Fruit fly (Drosophila melanogaster): Measurements from ENCODE around the gene RSG7.

The RSG7 gene

DNA sequence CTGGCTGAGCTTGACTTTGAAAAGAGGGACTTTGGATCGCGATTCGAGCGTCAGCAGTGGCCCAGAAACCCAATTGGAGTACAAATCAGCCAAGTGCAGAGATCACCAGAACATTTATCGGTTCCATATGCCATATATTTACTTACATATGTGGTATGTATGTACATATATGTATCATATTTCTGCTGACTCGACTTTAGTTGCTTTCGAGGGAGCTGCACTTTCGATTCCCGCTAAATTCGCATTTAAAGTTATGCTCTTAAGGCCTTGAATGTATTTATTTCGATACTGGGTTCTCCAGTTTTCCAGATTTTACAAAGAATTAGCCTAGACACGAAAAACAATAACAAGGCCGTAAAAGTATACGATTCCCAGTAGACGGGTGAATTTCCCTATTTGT is 12.4 kb downstream of the RSG7 start:
- no peak for TF ChIP-seq Myc (optimal IDR thresholded peaks at IDR 0.05)
- TF ChIP-seq Sin3A (optimal IDR thresholded peaks at IDR 0.05), result no peak
- TF ChIP-seq insv (optimal IDR thresholded peaks at IDR 0.05), result no peak
- no peak for TF ChIP-seq psq (optimal IDR thresholded peaks at IDR 0.05)
- no peak for TF ChIP-seq ttk (optimal IDR thresholded peaks at IDR 0.05)
- no peak for TF ChIP-seq h (optimal IDR thresholded peaks at IDR 0.05)

DNA sequence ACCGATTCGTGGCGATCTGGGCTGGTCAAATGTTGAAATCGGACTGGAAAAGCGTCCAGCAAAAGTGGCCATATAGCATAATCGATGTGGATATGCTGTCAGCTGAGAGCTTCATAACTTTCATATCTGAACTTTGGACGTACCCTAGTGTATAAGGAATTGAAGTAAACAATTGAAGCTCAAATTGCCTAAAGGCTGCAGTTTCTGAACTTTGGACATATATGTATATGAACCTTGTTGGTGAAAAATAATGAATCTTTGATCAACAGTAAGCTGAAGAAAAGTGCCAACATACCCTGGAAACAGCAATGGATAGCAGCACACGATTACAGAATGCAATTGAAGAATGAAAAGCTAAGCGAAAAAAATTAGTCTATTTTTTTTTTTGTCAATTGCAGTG is 14.2 kb downstream of the RSG7 start:
- TF ChIP-seq insv (optimal IDR thresholded peaks at IDR 0.05) (no peak), psq (optimal IDR thresholded peaks at IDR 0.05) (no peak), ttk (optimal IDR thresholded peaks at IDR 0.05) (no peak), h (optimal IDR thresholded peaks at IDR 0.05) (no peak), Sin3A (optimal IDR thresholded peaks at IDR 0.05) (no peak)

DNA sequence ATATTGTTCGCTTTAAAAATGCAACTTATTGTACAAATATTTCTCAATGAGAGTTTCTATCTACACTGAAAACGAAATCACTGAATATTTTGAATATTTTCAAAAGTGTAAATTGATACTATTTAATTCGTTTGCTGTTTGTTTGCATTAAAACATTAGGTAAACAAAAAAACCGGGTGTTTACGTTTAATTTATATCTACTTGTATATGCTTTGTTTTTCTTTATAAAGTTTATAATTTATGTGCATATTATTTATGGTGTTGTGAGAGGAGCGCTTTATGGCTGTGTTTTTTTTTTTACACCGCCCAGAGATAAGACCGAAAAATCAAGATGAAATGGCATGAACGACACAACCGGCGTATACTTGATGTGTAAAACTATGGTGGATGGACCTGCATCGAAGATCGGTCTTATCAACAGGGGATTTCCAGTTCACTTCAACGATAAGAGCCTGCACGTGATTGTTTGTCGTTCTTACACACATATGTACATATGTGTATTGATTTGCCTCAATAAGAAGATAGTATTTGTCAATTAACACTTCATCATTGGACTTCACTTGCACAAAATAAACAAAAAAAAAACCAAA is 14.7 kb downstream of the RSG7 start:
- no peak for TF ChIP-seq insv (optimal IDR thresholded peaks at IDR 0.05)
- no peak for TF ChIP-seq Myc (optimal IDR thresholded peaks at IDR 0.05)

dm6 chrX:16822080-16822479 is 22.2 kb downstream of the RSG7 start:
- no peak for TF ChIP-seq insv (optimal IDR thresholded peaks at IDR 0.05)
- no peak for TF ChIP-seq Myc (optimal IDR thresholded peaks at IDR 0.05)
- TF ChIP-seq psq (optimal IDR thresholded peaks at IDR 0.05), result no peak

DNA sequence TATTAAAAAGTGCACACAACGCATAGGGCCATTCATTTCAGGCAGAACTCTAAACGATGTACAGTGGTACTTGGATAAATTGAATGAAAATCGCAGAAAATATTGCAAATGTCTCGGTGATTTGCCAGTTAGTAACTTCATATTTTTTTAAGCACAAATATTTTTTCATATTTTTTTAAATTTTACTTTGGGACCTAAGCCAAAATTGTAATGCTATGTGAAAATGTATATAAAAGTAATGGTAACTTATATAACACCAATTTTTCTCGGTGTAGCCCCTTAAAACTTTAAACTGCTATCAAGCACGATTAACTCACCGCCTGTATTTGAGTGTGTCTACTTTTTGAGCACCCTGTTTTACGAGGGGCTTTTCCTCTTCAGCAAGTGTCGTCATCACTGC is 23.0 kb downstream of the RSG7 start:
- TF ChIP-seq Myc (optimal IDR thresholded peaks at IDR 0.05) (no peak), psq (optimal IDR thresholded peaks at IDR 0.05) (no peak), insv (optimal IDR thresholded peaks at IDR 0.05) (no peak), h (optimal IDR thresholded peaks at IDR 0.05) (no peak), ttk (optimal IDR thresholded peaks at IDR 0.05) (no peak), Sin3A (optimal IDR thresholded peaks at IDR 0.05) (no peak)

DNA sequence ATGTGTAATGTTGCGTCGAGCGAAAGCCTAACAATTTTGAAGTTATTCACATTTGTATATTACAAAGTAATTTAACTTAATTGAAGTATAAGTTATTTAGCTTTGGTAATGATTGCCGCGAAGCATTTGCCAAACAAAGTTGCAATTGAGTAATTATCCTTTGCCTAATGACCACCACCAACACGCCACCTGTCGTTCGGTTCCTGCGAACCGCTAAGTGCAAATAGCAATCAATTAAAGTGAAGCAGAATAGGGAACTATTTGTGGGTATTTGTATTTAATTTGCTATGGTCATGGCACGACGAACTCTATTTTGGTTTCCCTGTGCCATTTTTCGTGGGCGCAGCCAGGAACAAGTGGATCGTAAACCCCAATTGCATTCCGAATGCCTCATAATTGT is 23.6 kb downstream of the RSG7 start:
- TF ChIP-seq psq (optimal IDR thresholded peaks at IDR 0.05) (no peak), ttk (optimal IDR thresholded peaks at IDR 0.05) (no peak), insv (optimal IDR thresholded peaks at IDR 0.05) (no peak), Myc (optimal IDR thresholded peaks at IDR 0.05) (no peak), h (optimal IDR thresholded peaks at IDR 0.05) (no peak), Sin3A (optimal IDR thresholded peaks at IDR 0.05) (no peak)

DNA sequence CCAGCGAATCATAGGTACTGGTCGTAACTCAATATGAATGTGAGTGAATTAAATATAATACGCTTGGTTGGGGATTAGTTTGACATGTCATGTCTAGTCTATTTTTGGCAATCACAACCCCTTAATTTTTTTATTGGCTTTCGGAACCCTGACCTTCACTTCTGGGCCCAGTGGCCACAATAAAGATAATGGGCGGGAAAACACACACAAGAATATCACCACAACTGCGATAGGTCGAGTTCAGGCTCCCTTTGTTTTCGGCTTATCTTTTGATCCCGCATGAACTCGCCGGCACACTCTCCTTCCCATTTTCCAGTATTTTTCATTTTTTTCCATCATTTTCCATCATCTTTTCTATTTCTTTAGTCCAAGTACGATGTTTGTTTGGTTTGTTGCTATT is 26.0 kb downstream of the RSG7 start:
- no peak for TF ChIP-seq ttk (optimal IDR thresholded peaks at IDR 0.05)
- no peak for TF ChIP-seq Myc (optimal IDR thresholded peaks at IDR 0.05)
- TF ChIP-seq Sin3A (optimal IDR thresholded peaks at IDR 0.05), result no peak
- no peak for TF ChIP-seq h (optimal IDR thresholded peaks at IDR 0.05)
- TF ChIP-seq psq (optimal IDR thresholded peaks at IDR 0.05), result no peak
- TF ChIP-seq insv (optimal IDR thresholded peaks at IDR 0.05), result no peak

dm6 chrX:16816500-16816899 is 27.7 kb downstream of the RSG7 start:
- TF ChIP-seq insv (optimal IDR thresholded peaks at IDR 0.05) (no peak), psq (optimal IDR thresholded peaks at IDR 0.05) (no peak), ttk (optimal IDR thresholded peaks at IDR 0.05) (no peak), Sin3A (optimal IDR thresholded peaks at IDR 0.05) (no peak), Myc (optimal IDR thresholded peaks at IDR 0.05) (no peak), h (optimal IDR thresholded peaks at IDR 0.05) (no peak)

DNA sequence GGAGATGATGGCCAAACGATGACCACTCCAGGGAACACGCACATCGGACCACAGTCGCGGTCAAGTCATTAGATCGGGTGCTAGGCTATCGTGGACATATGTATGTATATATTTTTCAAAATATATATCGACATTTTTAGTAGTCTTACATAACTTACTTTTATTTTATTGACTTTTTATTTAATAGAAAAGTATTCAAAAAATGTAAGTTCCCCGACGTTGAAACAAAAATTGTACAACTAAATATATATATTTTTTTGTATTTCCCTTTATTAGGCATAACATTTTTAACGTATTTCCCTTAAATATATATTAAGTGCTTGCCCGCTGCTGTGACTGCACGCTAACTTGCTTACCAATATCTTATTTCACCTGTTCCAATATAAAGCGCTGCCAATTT is 29.1 kb downstream of the RSG7 start:
- TF ChIP-seq Sin3A (optimal IDR thresholded peaks at IDR 0.05), result no peak
- no peak for TF ChIP-seq ttk (optimal IDR thresholded peaks at IDR 0.05)
- TF ChIP-seq insv (optimal IDR thresholded peaks at IDR 0.05), result no peak
- no peak for TF ChIP-seq psq (optimal IDR thresholded peaks at IDR 0.05)
- TF ChIP-seq Myc (optimal IDR thresholded peaks at IDR 0.05), result no peak
- no peak for TF ChIP-seq h (optimal IDR thresholded peaks at IDR 0.05)

- TF ChIP-seq h (optimal IDR thresholded peaks at IDR 0.05), result no peak
- TF ChIP-seq Myc (optimal IDR thresholded peaks at IDR 0.05), result no peak
- no peak for TF ChIP-seq psq (optimal IDR thresholded peaks at IDR 0.05)
- no peak for TF ChIP-seq insv (optimal IDR thresholded peaks at IDR 0.05)
- TF ChIP-seq Sin3A (optimal IDR thresholded peaks at IDR 0.05), result no peak
- no peak for TF ChIP-seq ttk (optimal IDR thresholded peaks at IDR 0.05)
Observed at dm6 chrX:16814351-16814750, 29.9 kb downstream of the RSG7 start.

DNA sequence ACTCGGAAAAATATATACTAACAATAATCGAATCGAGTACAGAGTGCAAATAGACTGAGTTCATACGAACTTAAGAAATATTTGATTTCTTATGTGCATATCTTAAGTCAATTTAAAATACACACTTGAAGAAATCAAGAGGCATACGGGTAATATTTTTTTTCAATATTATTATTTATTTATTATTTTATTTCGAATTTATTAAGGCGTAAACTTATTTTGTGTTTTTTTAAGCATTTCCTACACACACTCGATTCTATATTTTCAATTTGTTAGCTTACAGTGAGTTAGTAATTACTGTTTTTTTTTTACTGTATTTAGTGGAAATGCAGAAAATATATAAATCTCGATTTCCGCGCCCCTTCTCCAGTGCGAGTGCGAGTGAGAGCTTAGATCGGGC is 31.0 kb downstream of the RSG7 start:
- TF ChIP-seq Sin3A (optimal IDR thresholded peaks at IDR 0.05) (no peak), Myc (optimal IDR thresholded peaks at IDR 0.05) (no peak), psq (optimal IDR thresholded peaks at IDR 0.05) (no peak), h (optimal IDR thresholded peaks at IDR 0.05) (no peak), insv (optimal IDR thresholded peaks at IDR 0.05) (no peak), ttk (optimal IDR thresholded peaks at IDR 0.05) (no peak)

dm6 chrX:16811213-16811749 is 33.0 kb downstream of the RSG7 start, which contains the start of gene CG4829:
CG4829 (plus strand) TSS chrX:16811699.
- no peak for TF ChIP-seq ttk (optimal IDR thresholded peaks at IDR 0.05)
- no peak for TF ChIP-seq psq (optimal IDR thresholded peaks at IDR 0.05)
- TF ChIP-seq Myc (optimal IDR thresholded peaks at IDR 0.05), result no peak
- TF ChIP-seq insv (optimal IDR thresholded peaks at IDR 0.05), result no peak
- TF ChIP-seq h (optimal IDR thresholded peaks at IDR 0.05), result no peak
- no peak for TF ChIP-seq Sin3A (optimal IDR thresholded peaks at IDR 0.05)

DNA sequence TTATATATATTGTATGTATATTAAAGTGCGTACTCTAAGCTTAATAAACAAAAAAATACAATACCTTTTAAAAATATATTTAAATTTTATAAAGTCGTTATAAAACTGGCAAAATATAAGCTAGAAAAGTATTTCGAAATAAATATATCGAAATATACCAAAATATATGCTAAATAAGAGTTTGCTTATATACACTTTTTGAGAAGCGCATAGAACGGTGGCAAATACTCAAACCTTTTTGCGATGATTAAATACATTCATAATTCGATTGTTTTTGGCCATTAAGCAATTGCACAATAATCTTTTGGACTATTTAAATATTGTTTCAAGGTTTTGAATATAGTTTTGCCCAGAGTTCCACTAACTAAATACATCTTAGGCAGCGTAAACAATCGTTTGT is 35.1 kb downstream of the RSG7 start:
- TF ChIP-seq psq (optimal IDR thresholded peaks at IDR 0.05), result no peak
